Fruit fly (Drosophila melanogaster) whole organism, embryonic: Measurements from ENCODE around the gene CG4210.

Experiments
- ATbp ChIP-seq: fragments of 200-800 bp; sonication (Bioruptor generic); optimal IDR thresholded peaks from 2 replicates; lab custom pipeline; 2017; ENCODE audit warnings: missing biosample characterization, mild to moderate bottlenecking, missing genetic modification characterization, missing genetic modification reagents
- Atf-2 ChIP-seq: fragments of 200-800 bp; sonication (Bioruptor generic); optimal IDR thresholded peaks from 2 replicates; lab custom pipeline; 2016; ENCODE audit warnings: missing biosample characterization, missing genetic modification characterization
- Blimp-1 ChIP-seq: fragments of 200-800 bp; sonication (Bioruptor generic); optimal IDR thresholded peaks from 3 replicates; lab custom pipeline; 2018; ENCODE audit warnings: missing biosample characterization, missing genetic modification characterization, mild to moderate bottlenecking, moderate library complexity, missing genetic modification reagents
- CG13775 ChIP-seq: fragments of 200-800 bp; sonication (Bioruptor generic); optimal IDR thresholded peaks from 3 replicates; lab custom pipeline; 2017; ENCODE audit warnings: missing biosample characterization, mild to moderate bottlenecking, missing genetic modification characterization
- CG14014 ChIP-seq: fragments of 200-800 bp; sonication (Bioruptor generic); IDR thresholded peaks from 2 replicates; pipeline ENCODE4 v1.3.6; 2022; ENCODE audit warnings: missing biosample characterization, missing genetic modification characterization
- CG14050 ChIP-seq: fragments of 200-800 bp; sonication (Bioruptor generic); IDR thresholded peaks from 3 replicates; pipeline ENCODE4 v1.3.6; 2022; ENCODE audit warnings: missing biosample characterization, missing genetic modification characterization
- CG1603 ChIP-seq: fragments of 200-800 bp; sonication (Bioruptor generic); optimal IDR thresholded peaks from 2 replicates; lab custom pipeline; 2019; ENCODE audit warnings: missing biosample characterization, mild to moderate bottlenecking, missing genetic modification characterization, moderate library complexity
- CG17361 ChIP-seq: fragments of 200-800 bp; sonication (Bioruptor generic); IDR thresholded peaks from 3 replicates; pipeline ENCODE4 v1.3.6; 2022; ENCODE audit warnings: missing biosample characterization, missing genetic modification characterization
- CG18011 ChIP-seq: fragments of 200-800 bp; sonication (Bioruptor generic); optimal IDR thresholded peaks from 2 replicates; lab custom pipeline; 2017; ENCODE audit warnings: missing biosample characterization, missing genetic modification characterization, mild to moderate bottlenecking, moderate library complexity, missing genotype
- CG34422 ChIP-seq: fragments of 200-800 bp; sonication (Bioruptor generic); IDR thresholded peaks from 3 replicates; pipeline ENCODE4 v1.3.6; 2022; ENCODE audit warnings: missing biosample characterization, missing genetic modification characterization
- CG4820 ChIP-seq: fragments of 200-800 bp; sonication (Bioruptor generic); optimal IDR thresholded peaks from 3 replicates; lab custom pipeline; 2016; ENCODE audit warnings: missing biosample characterization, missing genetic modification characterization
- CG4854 ChIP-seq: fragments of 200-800 bp; sonication (Bioruptor generic); optimal IDR thresholded peaks from 2 replicates; lab custom pipeline; 2016; ENCODE audit warnings: missing biosample characterization, missing genetic modification characterization, inconsistent platforms
- CG8765 ChIP-seq: fragments of 200-800 bp; sonication (Bioruptor generic); IDR thresholded peaks from 2 replicates; pipeline ENCODE4 v1.3.6; 2022; ENCODE audit warnings: missing biosample characterization, missing genetic modification characterization
- CG8944 ChIP-seq: fragments of 200-800 bp; sonication (Bioruptor generic); optimal IDR thresholded peaks from 3 replicates; lab custom pipeline; 2016; ENCODE audit warnings: missing biosample characterization, missing genetic modification characterization
- CG9876 ChIP-seq: fragments of 200-800 bp; sonication (Bioruptor generic); optimal IDR thresholded peaks from 2 replicates; lab custom pipeline; 2016; ENCODE audit warnings: missing biosample characterization, missing genetic modification characterization
- CG9932 ChIP-seq: fragments of 200-800 bp; sonication (Bioruptor generic); IDR thresholded peaks from 2 replicates; pipeline ENCODE4 v1.3.6; 2022; ENCODE audit warnings: missing biosample characterization, missing genetic modification characterization
- CTCF ChIP-seq: fragments of 200-800 bp; sonication (Bioruptor generic); optimal IDR thresholded peaks from 2 replicates; lab custom pipeline; 2017; ENCODE audit warnings: missing biosample characterization, mild to moderate bottlenecking, missing genetic modification characterization, moderate library complexity
- CoRest ChIP-seq: fragments of 200-800 bp; sonication (Bioruptor generic); optimal IDR thresholded peaks from 3 replicates; lab custom pipeline; 2018; ENCODE audit warnings: missing biosample characterization, mild to moderate bottlenecking, missing genetic modification characterization, moderate library complexity
- Dfd ChIP-seq, 2 experiments: fragments of >200 bp; optimal IDR thresholded peaks; 2 replicates each; lab custom pipeline; 2017; ENCODE audit warnings: missing biosample characterization in 2 of 2, missing genetic modification characterization in 2 of 2
- Dip3 ChIP-seq: fragments of 200-800 bp; sonication (Bioruptor generic); optimal IDR thresholded peaks from 3 replicates; lab custom pipeline; 2016; ENCODE audit warnings: missing biosample characterization, missing genetic modification characterization
- Doc2 ChIP-seq: fragments of 200-800 bp; sonication (Bioruptor generic); IDR thresholded peaks from 2 replicates; pipeline ENCODE4 v1.3.6; 2022; ENCODE audit warnings: missing biosample characterization, missing genetic modification characterization
- Dref ChIP-seq: fragments of 200-800 bp; sonication (Bioruptor generic); IDR thresholded peaks from 2 replicates; pipeline ENCODE4 v1.3.6; 2022; ENCODE audit warnings: missing biosample characterization, missing genetic modification characterization
- Elba2 ChIP-seq: fragments of 200-800 bp; sonication (Bioruptor generic); optimal IDR thresholded peaks from 3 replicates; lab custom pipeline; 2016; ENCODE audit warnings: missing biosample characterization, missing genetic modification characterization
- Ets65A ChIP-seq: fragments of 200-800 bp; sonication (Bioruptor generic); peaks from one replicate; lab custom pipeline; 2016; ENCODE audit warnings: missing biosample characterization, missing genetic modification characterization
- HLH54F ChIP-seq: fragments of 200-800 bp; sonication (Bioruptor generic); optimal IDR thresholded peaks from 3 replicates; lab custom pipeline; 2016; ENCODE audit warnings: missing biosample characterization, missing genetic modification characterization
- Hey ChIP-seq: fragments of 200-800 bp; sonication (Bioruptor generic); optimal IDR thresholded peaks from 3 replicates; lab custom pipeline; 2018; ENCODE audit warnings: missing biosample characterization, mild to moderate bottlenecking, missing genetic modification characterization
- HmgD ChIP-seq: fragments of 200-800 bp; sonication (Bioruptor generic); optimal IDR thresholded peaks from 3 replicates; lab custom pipeline; 2016; ENCODE audit warnings: missing biosample characterization, missing genetic modification characterization
- MBD-R2 ChIP-seq: fragments of 200-800 bp; sonication (Bioruptor generic); IDR thresholded peaks from 2 replicates; pipeline ENCODE4 v1.3.6; 2022; ENCODE audit warnings: missing biosample characterization, missing genetic modification characterization
- Myb ChIP-seq: fragments of 200-800 bp; sonication (Bioruptor generic); optimal IDR thresholded peaks from 2 replicates; lab custom pipeline; 2016; ENCODE audit warnings: missing biosample characterization, missing genetic modification characterization
- NC2α ChIP-seq: fragments of 200-800 bp; sonication (Bioruptor generic); optimal IDR thresholded peaks from 2 replicates; lab custom pipeline; 2016; ENCODE audit warnings: missing biosample characterization, missing genetic modification characterization
- Nf-YA ChIP-seq: fragments of 200-800 bp; sonication (Bioruptor generic); IDR thresholded peaks from 2 replicates; pipeline ENCODE4 v1.3.6; 2022; ENCODE audit warnings: missing biosample characterization, missing genetic modification characterization
- PHDP ChIP-seq: fragments of 200-800 bp; sonication (Bioruptor generic); optimal IDR thresholded peaks from 3 replicates; lab custom pipeline; 2018; ENCODE audit warnings: missing biosample characterization, mild to moderate bottlenecking, missing genetic modification characterization, moderate library complexity
- ac ChIP-seq: fragments of 200-800 bp; sonication (Bioruptor generic); optimal IDR thresholded peaks from 3 replicates; lab custom pipeline; 2017; ENCODE audit warnings: missing biosample characterization, mild to moderate bottlenecking, missing genetic modification characterization
- az2 ChIP-seq: fragments of 200-800 bp; sonication (Bioruptor generic); optimal IDR thresholded peaks from 3 replicates; lab custom pipeline; 2016; ENCODE audit warnings: missing biosample characterization, missing genetic modification characterization
- chinmo ChIP-seq: fragments of 200-800 bp; sonication (Bioruptor generic); IDR thresholded peaks from 4 replicates; pipeline ENCODE4 v1.3.6; 2022; ENCODE audit warnings: missing biosample characterization, missing genetic modification characterization; ENCODE audit not compliant: partially characterized antibody
- cwo ChIP-seq: fragments of 200-800 bp; sonication (Bioruptor generic); optimal IDR thresholded peaks from 3 replicates; lab custom pipeline; 2017; ENCODE audit warnings: missing biosample characterization, missing genetic modification characterization, mild to moderate bottlenecking, moderate library complexity, missing genetic modification reagents
- danr ChIP-seq: fragments of 200-800 bp; sonication (Bioruptor generic); IDR thresholded peaks from 2 replicates; pipeline ENCODE4 v1.3.6; 2022; ENCODE audit warnings: missing biosample characterization, missing genetic modification characterization
- ewg ChIP-seq: fragments of 200-800 bp; sonication (Bioruptor generic); optimal IDR thresholded peaks from 3 replicates; lab custom pipeline; 2017; ENCODE audit warnings: mild to moderate bottlenecking, missing biosample characterization, missing genetic modification reagents, missing genetic modification characterization
- eyg ChIP-seq: fragments of 200-800 bp; sonication (Bioruptor generic); optimal IDR thresholded peaks from 3 replicates; lab custom pipeline; 2016; ENCODE audit warnings: missing biosample characterization, missing genetic modification characterization
- fd102C ChIP-seq: fragments of 200-800 bp; sonication (Bioruptor generic); optimal IDR thresholded peaks from 2 replicates; lab custom pipeline; 2018; ENCODE audit warnings: missing biosample characterization, mild to moderate bottlenecking, missing genetic modification characterization, moderate library complexity
- gcm ChIP-seq: fragments of 200-800 bp; sonication (Bioruptor generic); optimal IDR thresholded peaks from 2 replicates; lab custom pipeline; 2019; ENCODE audit warnings: missing biosample characterization, mild to moderate bottlenecking, missing genetic modification characterization, moderate library complexity
- gcm2 ChIP-seq: fragments of 200-800 bp; sonication (Bioruptor generic); optimal IDR thresholded peaks from 2 replicates; lab custom pipeline; 2016; ENCODE audit warnings: missing biosample characterization, missing genetic modification characterization
- jumu ChIP-seq: fragments of 200-800 bp; sonication (Bioruptor generic); optimal IDR thresholded peaks from 3 replicates; lab custom pipeline; 2016; ENCODE audit warnings: missing biosample characterization, missing genetic modification characterization
- klu ChIP-seq: fragments of 200-800 bp; sonication (Bioruptor generic); IDR thresholded peaks from 2 replicates; pipeline ENCODE4 v1.3.6; 2022; ENCODE audit warnings: missing biosample characterization, missing genetic modification characterization
- lab ChIP-seq: fragments of 200-800 bp; sonication (Bioruptor generic); optimal IDR thresholded peaks from 3 replicates; lab custom pipeline; 2017; ENCODE audit warnings: missing biosample characterization, missing genetic modification characterization, mild to moderate bottlenecking, moderate library complexity, missing genetic modification reagents
- maf-S ChIP-seq: fragments of 200-800 bp; sonication (Bioruptor generic); optimal IDR thresholded peaks from 2 replicates; lab custom pipeline; 2016; ENCODE audit warnings: missing biosample characterization, missing genetic modification characterization
- pzg ChIP-seq: fragments of 200-800 bp; sonication (Bioruptor generic); optimal IDR thresholded peaks from 3 replicates; lab custom pipeline; 2018; ENCODE audit warnings: missing biosample characterization, mild to moderate bottlenecking, missing genetic modification characterization, moderate library complexity
- salm ChIP-seq: fragments of 200-800 bp; sonication (Bioruptor generic); optimal IDR thresholded peaks from 2 replicates; lab custom pipeline; 2018; ENCODE audit warnings: missing biosample characterization, mild to moderate bottlenecking, missing genetic modification characterization
- tna ChIP-seq: fragments of 200-800 bp; sonication (Bioruptor generic); IDR thresholded peaks from 2 replicates; pipeline ENCODE4 v1.3.6; 2022; ENCODE audit warnings: missing biosample characterization, missing genetic modification characterization; ENCODE audit not compliant: partially characterized antibody
- twi ChIP-seq: fragments of 200-800 bp; optimal IDR thresholded peaks from 2 replicates; lab custom pipeline; 2019; ENCODE audit warnings: missing biosample characterization, mild to moderate bottlenecking, missing genetic modification characterization, moderate library complexity
- usp ChIP-seq: fragments of >200 bp; optimal IDR thresholded peaks from 2 replicates; lab custom pipeline; 2017; ENCODE audit warnings: missing biosample characterization, missing genetic modification characterization

CG4210 gene

DNA sequence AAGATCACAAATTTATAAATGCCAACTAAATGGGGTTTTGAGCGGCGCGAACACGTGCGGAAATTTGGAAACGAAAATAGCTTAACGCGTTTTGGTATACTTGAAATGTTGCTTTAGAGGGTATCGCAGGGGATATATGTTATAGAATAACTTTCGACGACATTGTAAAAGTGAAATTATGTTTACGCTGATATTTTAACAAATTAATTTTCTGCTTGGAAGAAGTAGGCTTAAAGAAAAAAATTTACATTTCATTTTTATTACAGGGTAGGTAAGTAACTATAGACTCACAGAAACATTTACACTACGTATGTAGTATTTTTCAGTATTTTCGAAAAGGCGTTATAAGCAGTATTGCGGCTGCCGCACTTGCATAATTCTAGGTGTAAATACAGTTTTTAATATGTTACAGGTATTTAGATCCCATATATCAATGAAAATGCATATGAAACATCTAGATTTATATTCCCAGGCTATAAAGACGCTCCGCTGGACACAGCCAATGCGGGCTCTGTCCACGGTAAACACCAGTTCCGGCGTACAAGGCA is 15.6 kb downstream of the CG4210 start, which contains the start of the genes Art3 and mRpS10 (continued):
- TF ChIP-seq CG18011 (GFP tag; lab: Kevin White, UChicago), result peak; percentile 93
- peak; percentile 100 for TF ChIP-seq danr (GFP tag; lab: Robert Waterston, UW)
- TF ChIP-seq fd102C (GFP tag; lab: Kevin White, UChicago), result peak; percentile 99
- 0 out of 2 replicates have a peak, but pooled peaks have one; percentile 10 for TF ChIP-seq tna (GFP tag; lab: Robert Waterston, UW)
- TF ChIP-seq Dip3 (GFP tag; lab: Kevin White, UChicago), result peak; percentile 100
- peak; percentile 99 for TF ChIP-seq CG1603 (tag; lab: Kevin White, UChicago)
- TF ChIP-seq CG9932 (GFP tag; lab: Robert Waterston, UW), result peak; percentile 100
- TF ChIP-seq CoRest (tag; lab: Kevin White, UChicago), result peak; percentile 100
- TF ChIP-seq gcm (GFP tag; lab: Kevin White, UChicago), result peak; percentile 100
- TF ChIP-seq chinmo, result no peak
- peak; percentile 100 for TF ChIP-seq HLH54F
- peak in 1 of 2 experiments; percentile 98 for TF ChIP-seq Dfd (GFP tag; optimal IDR thresholded peaks at IDR 0.05; lab: Kevin White, UChicago)
- peak; percentile 100 for TF ChIP-seq CG14014 (GFP tag; lab: Robert Waterston, UW)
- TF ChIP-seq CTCF (GFP tag; lab: Kevin White, UChicago), result peak; percentile 82
- peak; percentile 100 for TF ChIP-seq az2
- peak; percentile 99 for TF ChIP-seq NC2α (GFP tag; lab: Kevin White, UChicago)
- TF ChIP-seq jumu (GFP tag; lab: Kevin White, UChicago), result peak; percentile 100
- peak; percentile 99 for TF ChIP-seq gcm2
- peak; percentile 100 for TF ChIP-seq CG4854 (GFP tag; lab: Kevin White, UChicago)
- peak; percentile 100 for TF ChIP-seq maf-S
- peak; percentile 100 for TF ChIP-seq CG8765 (GFP tag; lab: Robert Waterston, UW)
- peak; percentile 100 for TF ChIP-seq lab (GFP tag; lab: Kevin White, UChicago)
- TF ChIP-seq Blimp-1 (GFP tag; lab: Kevin White, UChicago), result peak; percentile 99
- TF ChIP-seq CG4820 (GFP tag; lab: Kevin White, UChicago), result peak; percentile 99
- peak; percentile 100 for TF ChIP-seq MBD-R2 (GFP tag; lab: Robert Waterston, UW)
- peak; percentile 96 for TF ChIP-seq Myb (GFP tag; lab: Kevin White, UChicago)
- TF ChIP-seq CG14050 (GFP tag; lab: Robert Waterston, UW), result peak; percentile 100
- peak; percentile 99 for TF ChIP-seq cwo
- peak; percentile 100 for TF ChIP-seq ewg
- TF ChIP-seq CG34422 (GFP tag; lab: Robert Waterston, UW), result peak; percentile 100
- TF ChIP-seq usp (GFP tag; lab: Kevin White, UChicago), result no peak
- peak; percentile 100 for TF ChIP-seq CG8944 (GFP tag; lab: Kevin White, UChicago)
- TF ChIP-seq Nf-YA (GFP tag; lab: Robert Waterston, UW), result peak; percentile 100
- TF ChIP-seq ac (GFP tag; lab: Kevin White, UChicago), result peak; percentile 100
- TF ChIP-seq Doc2 (GFP tag; lab: Robert Waterston, UW), result peak; percentile 99
- peak; percentile 99 for TF ChIP-seq CG9876 (GFP tag; lab: Kevin White, UChicago)
- peak; percentile 100 for TF ChIP-seq Atf-2
- peak; percentile 99 for TF ChIP-seq Hey (tag; lab: Kevin White, UChicago)
- peak; percentile 76 for TF ChIP-seq pzg
- peak; percentile 99 for TF ChIP-seq ATbp
- peak; percentile 100 for TF ChIP-seq PHDP (tag; lab: Kevin White, UChicago)
- TF ChIP-seq CG13775 (GFP tag; lab: Kevin White, UChicago), result peak; percentile 100
- peak; percentile 100 for TF ChIP-seq Elba2
- peak; percentile 100 for TF ChIP-seq klu (GFP tag; lab: Robert Waterston, UW)
- TF ChIP-seq Dref (GFP tag; lab: Robert Waterston, UW), result peak; percentile 55
- peak; percentile 100 for TF ChIP-seq eyg
- TF ChIP-seq CG17361 (GFP tag; lab: Robert Waterston, UW), result peak; percentile 100
- TF ChIP-seq HmgD (GFP tag; lab: Kevin White, UChicago), result peak; percentile 99
- TF ChIP-seq salm (tag; lab: Kevin White, UChicago), result peak; percentile 100
- TF ChIP-seq twi (tag; lab: Kevin White, UChicago), result peak; percentile 100
- TF ChIP-seq Ets65A (GFP tag; lab: Kevin White, UChicago), result peak; percentile 100
